Worm (Caenorhabditis elegans) whole organism, L1 larva: ENCODE measurements around the gene W05H9.4.

Experiments used
- ceh-88 ChIP-seq: fragments of 200-800 bp; sonication (Bioruptor generic); IDR thresholded peaks from 2 replicates; pipeline ENCODE4 v1.3.6; 2022; ENCODE audit warnings: missing genetic modification characterization, missing compliant biosample characterization
- nhr-20 ChIP-seq: sonication (generic microtip); optimal IDR thresholded peaks from 2 replicates; lab custom pipeline; 2016; ENCODE audit warnings: mild to moderate bottlenecking, missing genetic modification characterization, missing compliant biosample characterization

ce11 chrX:6292143-6292542 is 28.7 kb downstream of the W05H9.4 start:
- peak; percentile 39 for TF ChIP-seq nhr-20 (tag; lab: Kevin White, UChicago)
- TF ChIP-seq ceh-88 (GFP tag; lab: Robert Waterston, UW): 0 out of 2 replicates have a peak, but pooled peaks have one; percentile 9
